Worm (Caenorhabditis elegans) whole organism, young adult: ENCODE results near the gene F49E12.8.

Experiments
- B0019.2 ChIP-seq: fragments of 200-800 bp; sonication (Bioruptor generic); conservative IDR thresholded peaks from 2 replicates; pipeline ENCODE4 v1.3.6; 2022; ENCODE audit warnings: missing genetic modification reagents, missing genetic modification characterization, missing compliant biosample characterization
- B0336.3 ChIP-seq: fragments of 200-800 bp; sonication (Bioruptor generic); IDR thresholded peaks from 2 replicates; pipeline ENCODE4 v1.3.6; 2022; ENCODE audit warnings: missing genetic modification characterization, missing compliant biosample characterization
- C17E4.6 ChIP-seq: fragments of 200-800 bp; sonication (Bioruptor generic); IDR thresholded peaks from 2 replicates; pipeline ENCODE4 v1.3.6; 2022; ENCODE audit warnings: missing genetic modification reagents, missing genetic modification characterization, missing compliant biosample characterization
- D2030.7 ChIP-seq: fragments of 200-800 bp; sonication (Bioruptor generic); IDR thresholded peaks from 2 replicates; pipeline ENCODE4 v1.3.6; 2022; ENCODE audit warnings: missing genetic modification reagents, missing genetic modification characterization, missing compliant biosample characterization
- F33H1.4 ChIP-seq: fragments of 200-800 bp; sonication (Bioruptor generic); IDR thresholded peaks from 2 replicates; pipeline ENCODE4 v1.3.6; 2022; ENCODE audit warnings: missing genetic modification reagents, missing genetic modification characterization, missing compliant biosample characterization
- F37B4.10 ChIP-seq: fragments of 200-800 bp; sonication (Bioruptor generic); IDR thresholded peaks from 2 replicates; pipeline ENCODE4 v1.3.6; 2022; ENCODE audit warnings: missing genetic modification characterization, missing compliant biosample characterization
- F49E8.2 ChIP-seq: sonication (generic microtip); optimal IDR thresholded peaks from 3 replicates; lab custom pipeline; 2017; ENCODE audit warnings: missing genetic modification characterization, mild to moderate bottlenecking, missing compliant biosample characterization, antibody characterized with exemption, moderate library complexity; ENCODE audit not compliant: insufficient read depth
- T07F8.4 ChIP-seq: sonication (generic microtip); optimal IDR thresholded peaks from 2 replicates; lab custom pipeline; 2016; ENCODE audit warnings: mild to moderate bottlenecking, missing genetic modification characterization, moderate library complexity, missing compliant biosample characterization
- Y56A3A.18 ChIP-seq: fragments of 200-800 bp; sonication (Bioruptor generic); IDR thresholded peaks from 2 replicates; pipeline ENCODE4 v1.3.6; 2022; ENCODE audit warnings: missing genetic modification reagents, missing genetic modification characterization, missing compliant biosample characterization
- Y79H2A.3 ChIP-seq: fragments of 200-800 bp; sonication (Bioruptor generic); conservative IDR thresholded peaks from 2 replicates; pipeline ENCODE4 v1.3.6; 2022; ENCODE audit warnings: missing genetic modification reagents, missing genetic modification characterization, missing compliant biosample characterization
- ZK185.1 ChIP-seq: sonication (generic microtip); optimal IDR thresholded peaks from 2 replicates; lab custom pipeline; 2016; ENCODE audit warnings: mild to moderate bottlenecking, missing genetic modification characterization, missing compliant biosample characterization; ENCODE audit not compliant: poor library complexity, severe bottlenecking
- ama-1 ChIP-seq, 3 experiments: fragments of 150-350 bp in 1 of 3; sonication (generic microtip) in 2 of 3; optimal IDR thresholded peaks; 2 replicates each; lab custom pipeline; 2014 to 2018; ENCODE audit warnings: missing biosample characterization in 2 of 3, missing genetic modification characterization in 2 of 3, missing genetic modification reagents in 2 of 3
- attf-6 ChIP-seq: fragments of 200-800 bp; sonication (Bioruptor generic); IDR thresholded peaks from 2 replicates; pipeline ENCODE4 v1.3.6; 2022; ENCODE audit warnings: missing genetic modification reagents, missing genetic modification characterization, missing compliant biosample characterization
- bed-2 ChIP-seq: fragments of 200-800 bp; sonication (Bioruptor generic); IDR thresholded peaks from 2 replicates; pipeline ENCODE4 v1.3.6; 2022; ENCODE audit warnings: missing genetic modification reagents, missing genetic modification characterization, missing compliant biosample characterization
- cebp-1 ChIP-seq, 2 experiments: fragments of 200-800 bp in 1 of 2; sonication (Bioruptor generic) in 1 of 2; sonication (generic microtip) in 1 of 2; IDR thresholded peaks in 1 of 2; optimal IDR thresholded peaks in 1 of 2; 2 replicates each; pipeline versions ENCODE4 v1.3.6 to Lab custom; 2017 to 2022; ENCODE audit warnings: missing compliant biosample characterization in 2 of 2, missing genetic modification characterization in 2 of 2, mild to moderate bottlenecking in 1 of 2, missing genetic modification reagents in 1 of 2, moderate library complexity in 1 of 2
- ceh-40 ChIP-seq: fragments of 200-800 bp; sonication (Bioruptor generic); IDR thresholded peaks from 2 replicates; pipeline ENCODE4 v1.3.6; 2022; ENCODE audit warnings: missing genetic modification characterization, missing compliant biosample characterization
- die-1 ChIP-seq: sonication (generic microtip); optimal IDR thresholded peaks from 2 replicates; lab custom pipeline; 2016; ENCODE audit warnings: missing genotype, mild to moderate bottlenecking, missing genetic modification characterization, missing compliant biosample characterization
- dpff-1 ChIP-seq: sonication (generic microtip); optimal IDR thresholded peaks from 2 replicates; lab custom pipeline; 2017; ENCODE audit warnings: mild to moderate bottlenecking, missing genetic modification characterization, missing compliant biosample characterization
- dpl-1 ChIP-seq: fragments of 150-350 bp; optimal IDR thresholded peaks from 2 replicates; lab custom pipeline; 2014; ENCODE audit warnings: missing biosample characterization, missing genetic modification reagents, missing genetic modification characterization
- egl-18 ChIP-seq: fragments of 200-800 bp; sonication (Bioruptor generic); IDR thresholded peaks from 2 replicates; pipeline ENCODE4 v1.3.6; 2022; ENCODE audit warnings: missing genetic modification reagents, missing genetic modification characterization, missing compliant biosample characterization
- fkh-3 ChIP-seq: sonication (generic microtip); optimal IDR thresholded peaks from 2 replicates; lab custom pipeline; 2016; ENCODE audit warnings: mild to moderate bottlenecking, missing genetic modification characterization, missing compliant biosample characterization
- hrde-1 ChIP-seq: sonication (generic microtip); optimal IDR thresholded peaks from 2 replicates; lab custom pipeline; 2016; ENCODE audit warnings: missing genetic modification characterization, mild to moderate bottlenecking, missing compliant biosample characterization, moderate library complexity, missing genotype, missing genetic modification reagents, borderline replicate concordance
- lin-26 ChIP-seq: fragments of 200-800 bp; sonication (Bioruptor generic); IDR thresholded peaks from 2 replicates; pipeline ENCODE4 v1.3.6; 2022; ENCODE audit warnings: missing genetic modification reagents, missing genetic modification characterization, missing compliant biosample characterization
- madf-6 ChIP-seq: fragments of 200-800 bp; sonication (Bioruptor generic); IDR thresholded peaks from 2 replicates; pipeline ENCODE4 v1.3.6; 2022; ENCODE audit warnings: missing genetic modification reagents, missing genetic modification characterization, missing compliant biosample characterization
- mel-28 ChIP-seq: sonication (generic microtip); optimal IDR thresholded peaks from 2 replicates; lab custom pipeline; 2016; ENCODE audit warnings: borderline replicate concordance, mild to moderate bottlenecking, missing genetic modification characterization, missing compliant biosample characterization
- mxl-1 ChIP-seq: sonication (generic microtip); optimal IDR thresholded peaks from 2 replicates; lab custom pipeline; 2016; ENCODE audit warnings: missing genetic modification characterization, missing compliant biosample characterization
- nhr-120 ChIP-seq: fragments of 200-800 bp; sonication (Bioruptor generic); IDR thresholded peaks from 2 replicates; pipeline ENCODE4 v1.3.6; 2022; ENCODE audit warnings: missing genetic modification characterization, missing compliant biosample characterization
- nhr-179 ChIP-seq: sonication (generic microtip); optimal IDR thresholded peaks from 2 replicates; lab custom pipeline; 2016; ENCODE audit warnings: mild to moderate bottlenecking, missing genetic modification characterization, missing compliant biosample characterization
- repo-1 ChIP-seq: sonication (generic microtip); optimal IDR thresholded peaks from 2 replicates; lab custom pipeline; 2017; ENCODE audit warnings: mild to moderate bottlenecking, missing genetic modification characterization, missing compliant biosample characterization
- snpc-1.3 ChIP-seq: sonication (generic microtip); optimal IDR thresholded peaks from 2 replicates; lab custom pipeline; 2017; ENCODE audit warnings: missing genetic modification characterization, mild to moderate bottlenecking, missing compliant biosample characterization, antibody characterized with exemption, moderate library complexity, missing genotype, missing genetic modification reagents; ENCODE audit not compliant: insufficient read depth
- tbp1 ChIP-seq: fragments of 200-800 bp; sonication (Bioruptor generic); optimal IDR thresholded peaks from 2 replicates; lab custom pipeline; 2018; ENCODE audit warnings: mild to moderate bottlenecking, missing genetic modification characterization, missing compliant biosample characterization
- tbx-9 ChIP-seq: sonication (generic microtip); optimal IDR thresholded peaks from 2 replicates; lab custom pipeline; 2016; ENCODE audit warnings: borderline replicate concordance, missing genetic modification characterization, inconsistent platforms, missing compliant biosample characterization
- ztf-18 ChIP-seq: sonication (generic microtip); optimal IDR thresholded peaks from 2 replicates; lab custom pipeline; 2016; ENCODE audit warnings: missing genotype, mild to moderate bottlenecking, missing genetic modification characterization, missing compliant biosample characterization
- ztf-25 ChIP-seq: fragments of 200-800 bp; sonication (Bioruptor generic); IDR thresholded peaks from 2 replicates; pipeline ENCODE4 v1.3.6; 2022; ENCODE audit warnings: missing genetic modification reagents, missing genetic modification characterization, missing compliant biosample characterization
- ztf-3 ChIP-seq: fragments of 200-800 bp; sonication (Bioruptor generic); optimal IDR thresholded peaks from 2 replicates; lab custom pipeline; 2018; ENCODE audit warnings: mild to moderate bottlenecking, missing genetic modification characterization, missing compliant biosample characterization

F49E12.8 gene

ce11 chrII:8428947-8429919 lies 35.1 kb upstream of the F49E12.8 start (continued):
- TF ChIP-seq ztf-18 (tag; lab: Kevin White, UChicago) (no peak), lin-26 (GFP tag; lab: Robert Waterston, UW) (no peak), attf-6 (GFP tag; lab: Robert Waterston, UW) (no peak), fkh-3 (tag; lab: Kevin White, UChicago) (no peak), B0336.3 (GFP tag; lab: Robert Waterston, UW) (no peak), die-1 (tag; lab: Kevin White, UChicago) (no peak), cebp-1 (GFP tag; IDR thresholded peaks at IDR 0.05; lab: Robert Waterston, UW) (no peak), cebp-1 (tag; optimal IDR thresholded peaks at IDR 0.05; lab: Kevin White, UChicago) (no peak), tbp1 (GFP tag; lab: Kevin White, UChicago) (peak; percentile 37), nhr-120 (GFP tag; lab: Robert Waterston, UW) (no peak), mxl-1 (tag; lab: Kevin White, UChicago) (no peak), F37B4.10 (GFP tag; lab: Robert Waterston, UW) (no peak), ceh-40 (GFP tag; lab: Robert Waterston, UW) (no peak), B0019.2 (GFP tag; lab: Robert Waterston, UW) (peak; percentile 38; the same call in 1 of the 2 replicates)

- TF ChIP-seq D2030.7 (GFP tag; lab: Robert Waterston, UW) = no peak
- no peak for TF ChIP-seq ztf-25 (GFP tag; lab: Robert Waterston, UW)
- no peak for TF ChIP-seq T07F8.4
- TF ChIP-seq dpff-1 (tag; lab: Kevin White, UChicago) = no peak
- TF ChIP-seq tbx-9 (tag; lab: Kevin White, UChicago) = no peak
- no peak for TF ChIP-seq mxl-1 (tag; lab: Kevin White, UChicago)
Measured at ce11 chrII:8428758-8428946, 34.5 kb upstream of the F49E12.8 start, which contains the start of gene F14E5.2. Gene F14E5.2, minus strand, starts transcription at chrII:8428858.

ce11 chrII:8420775-8421388 lies 26.8 kb upstream of the F49E12.8 start:
- TF ChIP-seq ama-1 (optimal IDR thresholded peaks at IDR 0.05; lab: Kevin White, UChicago) (no peak), ama-1 (GFP tag; optimal IDR thresholded peaks at IDR 0.05; lab: Kevin White, UChicago) (no peak), F49E8.2 (peak; percentile 19), mxl-1 (tag; lab: Kevin White, UChicago) (no peak), cebp-1 (GFP tag; IDR thresholded peaks at IDR 0.05; lab: Robert Waterston, UW) (no peak), cebp-1 (tag; optimal IDR thresholded peaks at IDR 0.05; lab: Kevin White, UChicago) (no peak), mel-28 (tag; lab: Kevin White, UChicago) (no peak)

ce11 chrII:8419798-8420197 lies 25.7 kb upstream of the F49E12.8 start, which contains the start of gene F14E5.8:
Gene F14E5.8, plus strand, starts transcription at chrII:8420098.
- TF ChIP-seq hrde-1 (tag; lab: Kevin White, UChicago) = peak; percentile 12
- TF ChIP-seq, all 124 proteins: peak for 1; not testable (repeated sequence) for 123

ce11 chrII:8419015-8419414 lies 24.9 kb upstream of the F49E12.8 start:
- no peak for TF ChIP-seq Y56A3A.18 (GFP tag; lab: Robert Waterston, UW)
- no peak for TF ChIP-seq repo-1 (tag; lab: Kevin White, UChicago)
- TF ChIP-seq F33H1.4 = no peak
- TF ChIP-seq ztf-18 (tag; lab: Kevin White, UChicago) = no peak
- TF ChIP-seq madf-6 (GFP tag; lab: Robert Waterston, UW) = no peak
- TF ChIP-seq ZK185.1 (tag; lab: Kevin White, UChicago) = no peak
- no peak for TF ChIP-seq snpc-1.3
- no peak for TF ChIP-seq mel-28 (tag; lab: Kevin White, UChicago)
- no peak for TF ChIP-seq Y79H2A.3 (GFP tag; lab: Robert Waterston, UW)
- TF ChIP-seq bed-2 (GFP tag; lab: Robert Waterston, UW) = no peak
- TF ChIP-seq dpl-1 = no peak
- TF ChIP-seq ztf-3 (GFP tag; lab: Kevin White, UChicago) = no peak
- no peak for TF ChIP-seq egl-18 (GFP tag; lab: Robert Waterston, UW)
- TF ChIP-seq nhr-179 = no peak
- no peak for TF ChIP-seq C17E4.6
